Worm (Caenorhabditis elegans) whole organism, early embryonic: ENCODE data around the gene F48C5.2.

Experiments
- B0310.2 ChIP-seq: sonication (generic microtip); optimal IDR thresholded peaks from 2 replicates; lab custom pipeline; 2016; ENCODE audit warnings: mild to moderate bottlenecking, missing genetic modification characterization, missing compliant biosample characterization
- F13C5.2 ChIP-seq: sonication (generic microtip); optimal IDR thresholded peaks from 2 replicates; lab custom pipeline; 2017; ENCODE audit warnings: mild to moderate bottlenecking, missing genetic modification characterization, inconsistent platforms, missing compliant biosample characterization
- aly-1 ChIP-seq: sonication (generic microtip); optimal IDR thresholded peaks from 2 replicates; lab custom pipeline; 2016; ENCODE audit warnings: missing genetic modification characterization, missing compliant biosample characterization
- ama-1 ChIP-seq: fragments of 150-350 bp; optimal IDR thresholded peaks from 2 replicates; lab custom pipeline; 2014
- ceh-13 ChIP-seq: fragments of 200-800 bp; sonication (Bioruptor generic); optimal IDR thresholded peaks from 2 replicates; lab custom pipeline; 2018; ENCODE audit warnings: mild to moderate bottlenecking, missing genetic modification characterization, missing compliant biosample characterization
- ceh-36 ChIP-seq: sonication (generic microtip); optimal IDR thresholded peaks from 2 replicates; lab custom pipeline; 2016; ENCODE audit warnings: missing genetic modification characterization, inconsistent platforms, missing compliant biosample characterization
- ets-7 ChIP-seq: sonication (generic microtip); optimal IDR thresholded peaks from 2 replicates; lab custom pipeline; 2016; ENCODE audit warnings: missing genotype, missing genetic modification characterization, missing compliant biosample characterization
- flt-1 ChIP-seq: fragments of 200-800 bp; sonication (Bioruptor generic); IDR thresholded peaks from 2 replicates; pipeline ENCODE4 v1.3.6; 2022; ENCODE audit warnings: missing genetic modification characterization, missing compliant biosample characterization
- hmbx-1 ChIP-seq: sonication (generic microtip); optimal IDR thresholded peaks from 2 replicates; lab custom pipeline; 2016; ENCODE audit warnings: mild to moderate bottlenecking, missing genetic modification characterization, missing compliant biosample characterization
- hmg-4 ChIP-seq: fragments of 200-800 bp; sonication (Bioruptor generic); optimal IDR thresholded peaks from 2 replicates; lab custom pipeline; 2018; ENCODE audit warnings: mild to moderate bottlenecking, missing genetic modification characterization, missing compliant biosample characterization
- hnd-1 ChIP-seq: sonication (generic microtip); optimal IDR thresholded peaks from 2 replicates; lab custom pipeline; 2016; ENCODE audit warnings: missing genetic modification characterization, missing compliant biosample characterization
- pes-1 ChIP-seq: fragments of 200-800 bp; sonication (Bioruptor generic); IDR thresholded peaks from 2 replicates; pipeline ENCODE4 v1.3.6; 2022; ENCODE audit warnings: missing genetic modification reagents, missing genetic modification characterization, missing compliant biosample characterization
- scrt-1 ChIP-seq: fragments of 200-800 bp; sonication (Bioruptor generic); IDR thresholded peaks from 2 replicates; pipeline ENCODE4 v1.3.6; 2022; ENCODE audit warnings: missing genetic modification characterization, missing compliant biosample characterization
- sea-1 ChIP-seq: fragments of 200-800 bp; sonication (Bioruptor generic); conservative IDR thresholded peaks from 2 replicates; pipeline ENCODE4 v1.3.6; 2022; ENCODE audit warnings: missing genetic modification characterization, missing compliant biosample characterization
- tbx-11 ChIP-seq: fragments of 200-800 bp; sonication (Bioruptor generic); IDR thresholded peaks from 2 replicates; pipeline ENCODE4 v1.3.6; 2022; ENCODE audit warnings: missing genetic modification characterization, missing compliant biosample characterization
- tbx-37 ChIP-seq: fragments of 200-800 bp; sonication (Bioruptor generic); conservative IDR thresholded peaks from 2 replicates; pipeline ENCODE4 v1.3.6; 2022; ENCODE audit warnings: missing genetic modification reagents, missing genetic modification characterization, missing compliant biosample characterization
- tra-4 ChIP-seq: sonication (generic microtip); optimal IDR thresholded peaks from 2 replicates; lab custom pipeline; 2017; ENCODE audit warnings: missing genetic modification characterization, missing compliant biosample characterization

The F48C5.2 gene

DNA sequence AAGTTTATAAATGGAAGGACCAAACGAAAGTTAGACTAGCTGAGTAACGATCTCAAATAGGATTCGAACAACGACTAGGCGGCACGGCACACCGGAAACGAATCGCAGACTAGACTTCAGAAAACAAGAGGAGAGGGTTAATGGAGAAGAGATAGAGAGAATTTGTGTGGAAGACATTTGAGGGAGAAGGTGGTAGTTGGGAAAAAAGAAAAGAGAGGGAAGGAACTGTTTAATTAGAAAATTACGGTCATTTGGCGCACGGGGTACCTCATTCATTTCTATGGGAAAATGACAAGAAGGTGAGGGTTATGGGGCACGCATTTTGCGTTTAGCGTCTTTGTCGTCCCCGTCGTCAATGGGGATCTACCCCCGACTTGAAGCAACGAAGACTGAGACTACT, at the start of gene F48C5.2:
F48C5.2 (minus strand) TSS at position 101 of the 400 bp plus-strand sequence.
- TF ChIP-seq sea-1 (GFP tag; lab: Robert Waterston, UW) = no peak
- TF ChIP-seq scrt-1 (GFP tag; lab: Robert Waterston, UW) = no peak
- no peak for TF ChIP-seq tbx-37 (GFP tag; lab: Robert Waterston, UW)
- TF ChIP-seq hnd-1 (tag; lab: Kevin White, UChicago) = no peak
- TF ChIP-seq hmg-4 (GFP tag; lab: Kevin White, UChicago) = no peak
- TF ChIP-seq aly-1 = no peak
- no peak for TF ChIP-seq ets-7 (tag; lab: Kevin White, UChicago)
- no peak for TF ChIP-seq flt-1 (GFP tag; lab: Robert Waterston, UW)
- TF ChIP-seq ama-1 = no peak
- TF ChIP-seq tra-4 (tag; lab: Kevin White, UChicago) = no peak
- no peak for TF ChIP-seq pes-1
- no peak for TF ChIP-seq F13C5.2
- no peak for TF ChIP-seq ceh-36 (tag; lab: Kevin White, UChicago)
- TF ChIP-seq ceh-13 = no peak
- TF ChIP-seq B0310.2 (tag; lab: Kevin White, UChicago) = no peak
- no peak for TF ChIP-seq tbx-11 (GFP tag; lab: Robert Waterston, UW)
- TF ChIP-seq hmbx-1 (tag; lab: Kevin White, UChicago) = no peak

- TF ChIP-seq B0310.2 (tag; lab: Kevin White, UChicago) = no peak
- no peak for TF ChIP-seq hmg-4 (GFP tag; lab: Kevin White, UChicago)
- no peak for TF ChIP-seq ets-7 (tag; lab: Kevin White, UChicago)
- no peak for TF ChIP-seq pes-1
Observed at ce11 chrX:11501967-11502366, 47.8 kb upstream of the F48C5.2 start, which contains the start of gene F29G6.1. TSS of gene F29G6.1 (plus strand) at chrX:11502267.

- TF ChIP-seq ceh-13 (no peak), sea-1 (GFP tag; lab: Robert Waterston, UW) (no peak), hmg-4 (GFP tag; lab: Kevin White, UChicago) (no peak), ceh-36 (tag; lab: Kevin White, UChicago) (no peak), F13C5.2 (no peak), scrt-1 (GFP tag; lab: Robert Waterston, UW) (no peak), hnd-1 (tag; lab: Kevin White, UChicago) (no peak), tbx-11 (GFP tag; lab: Robert Waterston, UW) (no peak), tbx-37 (GFP tag; lab: Robert Waterston, UW) (no peak), aly-1 (no peak), B0310.2 (tag; lab: Kevin White, UChicago) (no peak), ama-1 (no peak), hmbx-1 (tag; lab: Kevin White, UChicago) (no peak), pes-1 (no peak), ets-7 (tag; lab: Kevin White, UChicago) (no peak)
Observed at ce11 chrX:11500589-11500988, 46.5 kb upstream of the F48C5.2 start.

- TF ChIP-seq ceh-13 (no peak), tbx-11 (GFP tag; lab: Robert Waterston, UW) (no peak), F13C5.2 (no peak), ama-1 (no peak), hnd-1 (tag; lab: Kevin White, UChicago) (no peak), sea-1 (GFP tag; lab: Robert Waterston, UW) (no peak), tbx-37 (GFP tag; lab: Robert Waterston, UW) (no peak), hmg-4 (GFP tag; lab: Kevin White, UChicago) (no peak), ets-7 (tag; lab: Kevin White, UChicago) (no peak), flt-1 (GFP tag; lab: Robert Waterston, UW) (no peak), aly-1 (no peak), B0310.2 (tag; lab: Kevin White, UChicago) (no peak), tra-4 (tag; lab: Kevin White, UChicago) (no peak), scrt-1 (GFP tag; lab: Robert Waterston, UW) (no peak), hmbx-1 (tag; lab: Kevin White, UChicago) (no peak), ceh-36 (tag; lab: Kevin White, UChicago) (no peak), pes-1 (no peak)
Observed at ce11 chrX:11499738-11500137, 45.6 kb upstream of the F48C5.2 start, which contains the start of gene T25C12.3. TSS of gene T25C12.3 (minus strand) at chrX:11499999.

DNA sequence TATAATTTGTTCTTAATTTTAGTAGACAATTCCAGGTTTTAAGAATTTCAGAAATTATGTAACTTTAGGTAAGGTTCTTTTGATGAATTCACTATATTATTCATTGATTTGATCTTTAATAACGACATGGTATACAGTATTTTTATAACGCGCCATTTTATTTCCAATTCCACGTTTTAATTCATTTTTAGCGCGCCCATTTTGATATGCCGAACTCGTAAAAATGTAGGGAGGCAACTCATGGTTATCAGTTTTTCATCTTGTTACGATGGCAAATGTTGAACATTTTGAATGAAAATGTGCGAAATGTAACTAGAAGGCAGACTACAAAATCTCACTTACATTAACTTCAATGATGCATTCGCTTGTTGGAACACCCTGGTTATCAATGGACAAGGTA, 44.7 kb upstream of the F48C5.2 start:
- TF ChIP-seq hmg-4 (GFP tag; lab: Kevin White, UChicago) (no peak), aly-1 (no peak), tbx-11 (GFP tag; lab: Robert Waterston, UW) (no peak), sea-1 (GFP tag; lab: Robert Waterston, UW) (no peak), tbx-37 (GFP tag; lab: Robert Waterston, UW) (no peak), ceh-36 (tag; lab: Kevin White, UChicago) (no peak), pes-1 (no peak), F13C5.2 (no peak), ceh-13 (no peak), B0310.2 (tag; lab: Kevin White, UChicago) (no peak), scrt-1 (GFP tag; lab: Robert Waterston, UW) (no peak)

ce11 chrX:11491835-11492234, 37.7 kb upstream of the F48C5.2 start:
- no peak for TF ChIP-seq F13C5.2
- no peak for TF ChIP-seq hmg-4 (GFP tag; lab: Kevin White, UChicago)
- no peak for TF ChIP-seq ama-1
- TF ChIP-seq sea-1 (GFP tag; lab: Robert Waterston, UW) = no peak
- no peak for TF ChIP-seq ceh-36 (tag; lab: Kevin White, UChicago)
- no peak for TF ChIP-seq tbx-11 (GFP tag; lab: Robert Waterston, UW)
- no peak for TF ChIP-seq tra-4 (tag; lab: Kevin White, UChicago)
- no peak for TF ChIP-seq aly-1
- no peak for TF ChIP-seq ets-7 (tag; lab: Kevin White, UChicago)
- TF ChIP-seq flt-1 (GFP tag; lab: Robert Waterston, UW) = no peak
- TF ChIP-seq ceh-13 = no peak
- TF ChIP-seq pes-1 = no peak
- no peak for TF ChIP-seq tbx-37 (GFP tag; lab: Robert Waterston, UW)
- no peak for TF ChIP-seq hmbx-1 (tag; lab: Kevin White, UChicago)
- no peak for TF ChIP-seq B0310.2 (tag; lab: Kevin White, UChicago)
- TF ChIP-seq scrt-1 (GFP tag; lab: Robert Waterston, UW) = no peak
- no peak for TF ChIP-seq hnd-1 (tag; lab: Kevin White, UChicago)

- TF ChIP-seq ceh-13 = no peak
- no peak for TF ChIP-seq hmbx-1 (tag; lab: Kevin White, UChicago)
- no peak for TF ChIP-seq ama-1
- TF ChIP-seq sea-1 (GFP tag; lab: Robert Waterston, UW) = no peak
- no peak for TF ChIP-seq flt-1 (GFP tag; lab: Robert Waterston, UW)
- no peak for TF ChIP-seq ceh-36 (tag; lab: Kevin White, UChicago)
- no peak for TF ChIP-seq hnd-1 (tag; lab: Kevin White, UChicago)
- TF ChIP-seq ets-7 (tag; lab: Kevin White, UChicago) = no peak
- TF ChIP-seq F13C5.2 = no peak
- TF ChIP-seq tbx-37 (GFP tag; lab: Robert Waterston, UW) = no peak
- TF ChIP-seq B0310.2 (tag; lab: Kevin White, UChicago) = no peak
- TF ChIP-seq tra-4 (tag; lab: Kevin White, UChicago) = no peak
- TF ChIP-seq hmg-4 (GFP tag; lab: Kevin White, UChicago) = no peak
- no peak for TF ChIP-seq scrt-1 (GFP tag; lab: Robert Waterston, UW)
- TF ChIP-seq aly-1 = no peak
Observed at ce11 chrX:11489830-11490229, 35.7 kb upstream of the F48C5.2 start, which contains the start of gene spp-21. TSS of gene spp-21 (plus strand) at chrX:11490130.
